Worm (Caenorhabditis elegans) whole organism, L4/young adult: Measurements from ENCODE around the gene F42A9.17.

Experiments used
- W03F9.2 ChIP-seq: fragments of 150-350 bp; optimal IDR thresholded peaks from 2 replicates; lab custom pipeline; 2014; ENCODE audit warnings: missing biosample characterization, missing genetic modification characterization
- dao-5 ChIP-seq: sonication (generic microtip); optimal IDR thresholded peaks from 2 replicates; lab custom pipeline; 2016; ENCODE audit warnings: missing genotype, missing genetic modification characterization, moderate library complexity, missing compliant biosample characterization
- him-1 ChIP-seq: sonication (generic microtip); optimal IDR thresholded peaks from 2 replicates; lab custom pipeline; 2016; ENCODE audit warnings: missing genotype, missing genetic modification reagents, missing genetic modification characterization, missing compliant biosample characterization

Gene F42A9.17

DNA sequence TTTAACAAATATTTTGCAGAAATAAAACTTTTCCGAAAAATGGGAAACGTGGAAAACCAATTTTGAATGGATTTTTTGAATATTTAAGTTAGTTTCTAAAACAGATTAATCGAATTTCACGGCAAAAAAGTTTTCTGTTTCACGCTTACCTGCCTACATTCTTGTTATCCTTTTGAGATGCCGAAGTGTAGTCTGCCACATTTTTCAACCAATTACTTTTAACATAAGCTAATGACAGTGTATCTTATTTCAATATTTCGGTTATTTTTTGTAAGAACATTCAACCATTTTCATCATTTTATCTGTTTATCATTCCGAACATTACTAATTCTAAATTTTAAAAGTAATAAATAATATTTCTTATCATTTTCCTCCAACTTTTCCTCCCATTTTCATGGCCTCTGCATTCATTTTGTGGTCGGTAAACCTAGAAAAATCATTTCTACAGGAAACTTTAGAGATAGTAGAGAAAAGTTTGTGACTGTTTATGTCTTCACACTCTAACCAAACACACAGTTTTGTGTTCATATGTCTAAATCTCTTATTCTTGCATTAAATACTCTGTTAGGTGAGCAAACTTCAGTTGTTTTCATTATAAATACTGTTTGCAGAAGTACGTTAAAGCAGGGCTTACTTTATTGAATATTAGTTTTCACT is at the start of gene F42A9.17, which contains the start of gene cyp-33E2:
Gene F42A9.17, minus strand, starts transcription at position 51 of the 657 bp plus-strand sequence.
Gene cyp-33E2, plus strand, starts transcription at position 449 of the 657 bp plus-strand sequence.
- TF ChIP-seq dao-5 (tag; lab: Kevin White, UChicago) (no peak), him-1 (tag; lab: Kevin White, UChicago) (no peak), W03F9.2 (tag; lab: Kevin White, UChicago) (peak; percentile 28)

DNA sequence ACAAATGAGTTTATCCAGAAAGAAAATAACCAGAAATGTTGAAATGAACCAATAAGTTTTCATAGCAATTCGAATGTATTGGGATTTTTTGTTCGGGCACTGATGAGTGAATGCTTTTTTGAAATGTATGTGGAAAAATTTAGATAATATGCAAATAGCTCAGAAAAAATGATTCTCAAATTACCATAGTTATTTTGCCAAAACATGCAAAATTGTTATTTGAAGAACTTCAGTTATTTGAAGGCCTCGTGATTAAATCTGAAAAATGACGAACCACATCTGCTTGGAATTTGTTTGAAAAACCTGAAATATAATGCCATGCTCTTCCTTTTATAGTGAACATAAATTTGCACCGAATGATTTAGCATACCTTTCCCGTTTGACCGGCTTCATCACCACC is 46.4 kb upstream of the F42A9.17 start, which contains the start of gene C49C8.6:
Gene C49C8.6, minus strand, starts transcription at position 101 of the 400 bp plus-strand sequence.
- TF ChIP-seq dao-5 (tag; lab: Kevin White, UChicago) (no peak), W03F9.2 (tag; lab: Kevin White, UChicago) (no peak), him-1 (tag; lab: Kevin White, UChicago) (no peak)

DNA sequence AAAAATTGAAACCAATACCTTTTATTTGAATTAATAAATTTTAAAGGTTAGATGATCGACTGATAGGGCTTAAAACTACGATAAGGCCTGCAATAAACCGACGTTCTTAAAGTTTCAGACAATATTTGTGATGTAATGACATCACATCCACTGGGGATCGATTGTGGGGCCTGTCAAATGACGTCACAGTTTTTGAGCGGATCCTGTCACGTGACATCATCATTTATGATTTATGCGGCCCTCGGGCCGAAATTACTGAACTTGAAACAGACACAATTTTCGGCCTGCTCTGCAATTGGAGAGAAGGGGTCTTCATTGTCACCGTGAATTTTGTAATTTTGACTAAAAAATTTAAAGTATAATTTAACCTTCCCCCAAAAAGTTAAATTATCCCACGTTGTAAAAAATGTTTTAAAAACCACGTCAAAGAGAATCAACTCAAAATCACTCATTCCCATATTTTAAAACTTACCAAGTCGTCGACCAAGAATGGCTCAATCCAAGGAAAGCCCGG is 42.4 kb upstream of the F42A9.17 start, which contains the start of gene C49C8.1:
Gene C49C8.1, plus strand, starts transcription at position 464 of the 514 bp plus-strand sequence.
- no peak for TF ChIP-seq him-1 (tag; lab: Kevin White, UChicago)
- no peak for TF ChIP-seq W03F9.2 (tag; lab: Kevin White, UChicago)
- no peak for TF ChIP-seq dao-5 (tag; lab: Kevin White, UChicago)

DNA sequence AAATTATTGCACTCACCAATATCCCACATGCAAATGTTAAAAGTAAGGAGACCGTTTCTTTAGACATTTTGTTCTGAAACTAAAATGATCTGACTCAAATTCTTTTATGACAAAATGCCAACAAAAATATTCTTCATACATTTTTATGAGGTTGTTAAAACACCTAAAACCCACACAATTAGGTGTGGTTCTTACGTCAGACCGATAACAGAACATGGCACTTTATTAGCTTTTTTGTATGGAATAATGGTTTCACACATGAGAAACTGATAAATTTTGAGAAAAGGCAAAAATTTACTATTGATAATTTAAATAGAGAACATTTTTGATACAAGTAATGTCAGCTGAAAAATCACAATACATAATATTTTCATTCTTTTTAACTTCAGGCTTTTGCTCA is 41.9 kb upstream of the F42A9.17 start, which contains the start of gene C49C8.5:
Gene C49C8.5, minus strand, starts transcription at position 73 of the 400 bp plus-strand sequence.
- no peak for TF ChIP-seq dao-5 (tag; lab: Kevin White, UChicago)
- no peak for TF ChIP-seq him-1 (tag; lab: Kevin White, UChicago)
- TF ChIP-seq W03F9.2 (tag; lab: Kevin White, UChicago) = no peak

ce11 chrIV:8651835-8652234 is 40.1 kb upstream of the F42A9.17 start, which contains the start of gene C49C8.8:
TSS of gene C49C8.8 (plus strand) at chrIV:8652135.
- TF ChIP-seq W03F9.2 (tag; lab: Kevin White, UChicago) = no peak
- no peak for TF ChIP-seq dao-5 (tag; lab: Kevin White, UChicago)
- TF ChIP-seq him-1 (tag; lab: Kevin White, UChicago) = no peak

- TF ChIP-seq him-1 (tag; lab: Kevin White, UChicago) = no peak
- no peak for TF ChIP-seq dao-5 (tag; lab: Kevin White, UChicago)
- no peak for TF ChIP-seq W03F9.2 (tag; lab: Kevin White, UChicago)
These were observed 39.0 kb upstream of the F42A9.17 start, which contains the start of gene C49C8.2 for ce11 chrIV:8650696-8651095. TSS of gene C49C8.2 (plus strand) at chrIV:8651088.

ce11 chrIV:8648502-8648901 is 36.8 kb upstream of the F42A9.17 start, which contains the start of gene cyp-33E1:
TSS of gene cyp-33E1 (minus strand) at chrIV:8648602.
- no peak for TF ChIP-seq him-1 (tag; lab: Kevin White, UChicago)
- TF ChIP-seq dao-5 (tag; lab: Kevin White, UChicago) = no peak
- TF ChIP-seq W03F9.2 (tag; lab: Kevin White, UChicago) = no peak

DNA sequence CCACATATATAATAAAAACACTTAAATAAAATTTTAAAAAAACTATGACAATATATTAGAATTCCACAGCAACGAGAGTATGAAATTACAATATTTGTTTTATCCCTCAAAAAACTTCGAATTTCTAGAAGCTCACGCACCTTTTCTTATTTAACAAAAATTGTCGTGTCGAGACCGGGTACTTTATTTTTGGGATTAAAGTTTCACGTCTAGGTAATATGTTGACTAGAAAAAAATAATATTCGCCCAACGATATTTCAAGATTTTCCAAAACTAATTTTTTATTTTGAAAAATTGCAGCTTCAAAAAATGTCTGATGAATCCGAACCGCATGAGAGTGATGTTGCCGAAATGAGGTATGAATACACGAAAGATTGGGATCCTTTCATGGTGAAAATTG is 32.7 kb upstream of the F42A9.17 start, which contains the start of gene C49C8.3:
Gene C49C8.3, plus strand, starts transcription at position 301 of the 400 bp plus-strand sequence.
- no peak for TF ChIP-seq dao-5 (tag; lab: Kevin White, UChicago)

- TF ChIP-seq him-1 (tag; lab: Kevin White, UChicago) = no peak
- TF ChIP-seq dao-5 (tag; lab: Kevin White, UChicago) = no peak
- no peak for TF ChIP-seq W03F9.2 (tag; lab: Kevin White, UChicago)
These were observed 27.0 kb upstream of the F42A9.17 start, which contains the start of gene F42A9.9 for ce11 chrIV:8638761-8639160. TSS of gene F42A9.9 (minus strand) at chrIV:8638861.

ce11 chrIV:8631033-8631432 is 19.3 kb upstream of the F42A9.17 start, which contains the start of gene dgk-4:
TSS of gene dgk-4 (plus strand) at chrIV:8631333.
- TF ChIP-seq W03F9.2 (tag; lab: Kevin White, UChicago) = no peak

ce11 chrIV:8630243-8630642 is 18.5 kb upstream of the F42A9.17 start:
- TF ChIP-seq him-1 (tag; lab: Kevin White, UChicago) (no peak), dao-5 (tag; lab: Kevin White, UChicago) (no peak), W03F9.2 (tag; lab: Kevin White, UChicago) (no peak)

DNA sequence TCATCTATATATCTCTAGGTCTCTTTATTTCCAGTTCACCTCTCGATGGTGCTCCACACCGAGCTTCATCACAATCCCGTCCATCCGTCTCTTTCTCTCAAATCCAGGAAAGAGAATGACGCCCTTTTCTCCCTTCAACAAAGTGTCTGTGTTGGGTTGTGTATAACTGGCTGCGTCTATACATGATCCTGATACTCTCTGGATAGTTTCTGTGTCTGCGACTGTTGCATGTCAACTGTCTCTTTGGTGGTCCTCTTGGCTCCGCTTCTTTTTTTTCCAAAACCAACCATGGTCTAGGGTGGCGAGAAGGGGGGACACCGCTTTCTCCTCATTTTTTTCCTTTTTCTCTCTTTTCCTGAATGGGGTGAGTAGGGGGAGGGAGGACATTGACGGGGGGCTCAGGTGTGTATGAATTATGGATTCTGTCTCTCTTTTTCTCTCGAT is 17.9 kb upstream of the F42A9.17 start:
- TF ChIP-seq him-1 (tag; lab: Kevin White, UChicago) = peak; percentile 67
- no peak for TF ChIP-seq W03F9.2 (tag; lab: Kevin White, UChicago)

DNA sequence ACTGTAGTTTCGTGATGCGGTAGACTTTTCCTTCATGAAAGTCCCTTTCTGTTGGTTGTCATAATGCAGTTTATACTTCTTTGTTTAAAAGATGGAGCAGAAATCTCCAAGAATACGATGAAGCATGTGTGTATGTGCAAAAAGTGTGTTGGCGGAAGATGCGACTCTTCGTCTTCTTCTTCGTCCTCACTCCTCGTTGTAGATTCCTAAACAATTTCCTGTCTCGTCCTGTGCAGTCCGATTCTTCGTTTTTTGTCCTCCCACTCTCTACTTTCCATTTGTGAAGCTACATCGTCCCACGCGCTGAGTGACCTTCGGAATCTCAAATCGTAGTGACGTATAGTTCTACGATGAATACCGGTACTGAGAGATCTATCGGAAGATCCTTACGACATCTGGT is 16.5 kb upstream of the F42A9.17 start:
- TF ChIP-seq him-1 (tag; lab: Kevin White, UChicago) (no peak), dao-5 (tag; lab: Kevin White, UChicago) (no peak), W03F9.2 (tag; lab: Kevin White, UChicago) (no peak)
